Fruit fly (Drosophila melanogaster) whole organism: ENCODE results near the gene srw.

Experiments used
- CG8478 ChIP-seq: fragments of >200 bp; optimal IDR thresholded peaks from 2 replicates; lab custom pipeline; 2018; ENCODE audit warnings: inconsistent platforms
- Dll ChIP-seq: fragments of >200 bp; optimal IDR thresholded peaks from 2 replicates; lab custom pipeline; 2017
- EcR ChIP-seq, 2 experiments: fragments of >200 bp; optimal IDR thresholded peaks; 2 replicates each; lab custom pipeline; 2017; ENCODE audit warnings: missing biosample characterization in 2 of 2, missing genetic modification characterization in 2 of 2, missing genetic modification reagents in 2 of 2
- pan ChIP-seq: fragments of >200 bp; optimal IDR thresholded peaks from 2 replicates; lab custom pipeline; 2017
- psq ChIP-seq: fragments of >200 bp; optimal IDR thresholded peaks from 2 replicates; lab custom pipeline; 2017
- usp ChIP-seq: fragments of >200 bp; optimal IDR thresholded peaks from 2 replicates; lab custom pipeline; 2017; ENCODE audit warnings: missing biosample characterization, missing genetic modification characterization, mixed read lengths

Gene srw

DNA sequence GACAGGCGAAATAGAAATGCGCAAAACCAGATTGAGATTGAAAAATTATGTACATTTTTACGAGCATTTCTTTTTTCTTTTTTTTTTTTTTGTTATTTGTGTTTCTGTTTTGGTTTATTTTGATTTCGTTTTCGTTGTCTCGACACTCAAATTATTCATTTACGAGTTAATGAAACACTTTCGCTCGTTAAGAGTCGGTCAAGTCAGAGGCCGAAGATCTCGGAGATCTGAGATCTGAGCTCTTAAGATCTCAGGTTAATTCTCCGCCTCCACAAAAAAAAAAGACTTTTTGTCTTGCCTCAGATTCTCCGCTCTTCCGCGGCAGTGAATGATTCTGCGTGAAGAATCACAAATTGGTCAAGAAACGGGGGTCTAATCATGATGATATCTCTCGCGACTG lies 17.4 kb downstream of the srw start:
- no peak for TF ChIP-seq pan (lab: Kevin White, UChicago)
- TF ChIP-seq psq (lab: Kevin White, UChicago), result no peak
- no peak for TF ChIP-seq Dll (lab: Kevin White, UChicago)
- no peak for TF ChIP-seq CG8478
- TF ChIP-seq EcR (GFP tag; optimal IDR thresholded peaks at IDR 0.05; lab: Kevin White, UChicago), result no peak

dm6 chr3L:4264963-4265362 lies 18.3 kb downstream of the srw start:
- TF ChIP-seq CG8478 (no peak), psq (lab: Kevin White, UChicago) (no peak), usp (GFP tag; lab: Kevin White, UChicago) (no peak), pan (lab: Kevin White, UChicago) (no peak), Dll (lab: Kevin White, UChicago) (no peak), EcR (GFP tag; optimal IDR thresholded peaks at IDR 0.05; lab: Kevin White, UChicago) (no peak)

DNA sequence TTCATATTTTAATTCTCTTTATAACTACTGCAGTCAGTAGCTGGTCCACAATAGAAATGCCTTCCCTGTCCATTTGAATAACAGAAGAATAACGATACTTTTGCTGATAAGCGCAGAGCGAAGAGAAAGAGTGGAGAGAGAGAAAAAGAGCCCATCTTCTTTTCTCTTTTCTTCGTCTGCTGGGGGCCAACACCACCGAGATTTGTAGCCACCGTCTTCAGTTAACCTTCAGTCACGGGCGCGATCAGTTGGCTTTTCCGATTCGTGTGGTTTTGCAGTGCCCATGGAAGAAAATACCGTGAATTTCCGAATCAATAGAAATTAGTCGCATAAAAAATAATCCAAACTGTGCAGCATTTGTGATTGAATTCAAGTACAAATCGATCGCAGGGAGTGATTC lies 19.8 kb downstream of the srw start, which contains the start of gene CG1273:
Gene CG1273 (plus strand): TSS at position 218 of the 400 bp plus-strand sequence.
- TF ChIP-seq pan (lab: Kevin White, UChicago) (no peak), EcR (GFP tag; optimal IDR thresholded peaks at IDR 0.05; lab: Kevin White, UChicago) (no peak), psq (lab: Kevin White, UChicago) (no peak), Dll (lab: Kevin White, UChicago) (no peak), CG8478 (no peak), usp (GFP tag; lab: Kevin White, UChicago) (no peak)

DNA sequence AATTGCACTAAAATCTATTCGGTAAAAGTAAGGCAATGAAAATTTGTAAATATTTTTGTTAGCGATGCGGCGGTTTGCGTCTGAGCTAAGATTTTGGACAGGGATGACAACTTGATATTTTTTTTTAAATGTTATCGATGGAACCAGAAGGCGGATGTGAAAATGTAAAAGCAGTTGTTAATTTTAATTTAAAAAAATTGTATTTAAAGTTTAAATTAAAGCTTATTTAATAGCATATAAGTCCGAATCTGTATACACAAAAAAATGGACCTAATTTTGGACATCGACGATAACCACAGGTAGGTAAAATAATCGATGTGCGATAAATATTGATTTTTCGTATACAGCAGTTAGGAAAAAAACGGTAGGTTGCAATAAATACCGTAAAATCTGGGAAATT lies 20.9 kb downstream of the srw start, which contains the start of the genes CG11586 and VhaM9.7-a:
Gene CG11586 (minus strand): TSS at position 87 of the 400 bp plus-strand sequence.
Gene VhaM9.7-a (plus strand): TSS at position 322 of the 400 bp plus-strand sequence.
- TF ChIP-seq Dll (lab: Kevin White, UChicago) (no peak), EcR (GFP tag; optimal IDR thresholded peaks at IDR 0.05; lab: Kevin White, UChicago) (no peak), pan (lab: Kevin White, UChicago) (no peak), psq (lab: Kevin White, UChicago) (no peak), usp (GFP tag; lab: Kevin White, UChicago) (no peak), CG8478 (no peak)

DNA sequence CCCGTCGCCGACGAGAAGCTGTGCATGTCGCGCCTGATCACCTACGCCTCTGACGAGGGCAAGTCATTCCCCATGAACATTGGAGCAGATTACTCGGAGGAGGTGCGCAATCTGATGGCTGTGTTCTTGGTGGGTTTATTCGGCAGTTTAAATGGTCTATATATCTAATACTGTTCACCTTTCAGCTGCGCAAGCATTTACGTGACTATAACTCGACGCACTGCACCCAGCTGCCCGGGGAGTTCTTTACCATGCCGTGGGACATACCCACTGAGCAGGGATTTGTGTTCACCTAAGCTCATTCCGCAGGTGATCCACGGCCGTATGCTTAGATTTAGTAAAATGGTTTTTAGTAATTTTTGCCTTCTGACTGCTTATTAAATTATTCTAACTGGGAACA lies 22.1 kb downstream of the srw start:
- no peak for TF ChIP-seq pan (lab: Kevin White, UChicago)

DNA sequence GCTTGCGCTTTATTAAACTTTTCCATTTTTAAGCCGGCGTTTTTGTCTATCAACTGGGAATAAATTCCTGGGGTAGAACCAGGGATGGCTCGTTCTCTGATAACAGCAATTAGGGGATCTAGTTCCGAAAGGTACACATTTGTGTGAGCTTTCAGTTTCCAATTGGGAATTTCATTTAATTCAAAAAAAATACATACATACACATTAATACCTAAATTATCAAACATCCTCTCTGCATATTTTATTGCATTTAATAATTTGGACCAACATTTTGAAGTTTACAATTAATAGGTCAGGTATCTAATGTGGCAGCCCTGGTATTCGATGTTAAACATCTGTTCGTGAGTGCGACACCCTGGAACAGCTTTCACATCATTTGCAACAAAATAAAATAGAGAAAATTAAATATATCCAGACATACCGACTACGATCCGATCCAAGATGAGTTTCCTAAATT lies 24.1 kb downstream of the srw start, which contains the start of the genes CG15011 and CG1309:
Gene CG15011 (minus strand): TSS at position 51 of the 457 bp plus-strand sequence.
Gene CG1309 (plus strand): TSS at position 329 of the 457 bp plus-strand sequence.
- TF ChIP-seq CG8478 (no peak), pan (lab: Kevin White, UChicago) (no peak), usp (GFP tag; lab: Kevin White, UChicago) (no peak), Dll (lab: Kevin White, UChicago) (no peak), EcR (GFP tag; optimal IDR thresholded peaks at IDR 0.05; lab: Kevin White, UChicago) (no peak), psq (lab: Kevin White, UChicago) (no peak)

- TF ChIP-seq Dll (lab: Kevin White, UChicago), result no peak
- no peak for TF ChIP-seq psq (lab: Kevin White, UChicago)
- no peak for TF ChIP-seq EcR (GFP tag; optimal IDR thresholded peaks at IDR 0.05; lab: Kevin White, UChicago)
- no peak for TF ChIP-seq pan (lab: Kevin White, UChicago)
- TF ChIP-seq CG8478, result no peak
- no peak for TF ChIP-seq usp (GFP tag; lab: Kevin White, UChicago)
Measured at dm6 chr3L:4254301-4254834, 28.9 kb downstream of the srw start, which contains the start of the genes ago and CG1265. Gene ago (minus strand): TSS chr3L:4254306. Gene CG1265 (plus strand): TSS chr3L:4254776.

DNA sequence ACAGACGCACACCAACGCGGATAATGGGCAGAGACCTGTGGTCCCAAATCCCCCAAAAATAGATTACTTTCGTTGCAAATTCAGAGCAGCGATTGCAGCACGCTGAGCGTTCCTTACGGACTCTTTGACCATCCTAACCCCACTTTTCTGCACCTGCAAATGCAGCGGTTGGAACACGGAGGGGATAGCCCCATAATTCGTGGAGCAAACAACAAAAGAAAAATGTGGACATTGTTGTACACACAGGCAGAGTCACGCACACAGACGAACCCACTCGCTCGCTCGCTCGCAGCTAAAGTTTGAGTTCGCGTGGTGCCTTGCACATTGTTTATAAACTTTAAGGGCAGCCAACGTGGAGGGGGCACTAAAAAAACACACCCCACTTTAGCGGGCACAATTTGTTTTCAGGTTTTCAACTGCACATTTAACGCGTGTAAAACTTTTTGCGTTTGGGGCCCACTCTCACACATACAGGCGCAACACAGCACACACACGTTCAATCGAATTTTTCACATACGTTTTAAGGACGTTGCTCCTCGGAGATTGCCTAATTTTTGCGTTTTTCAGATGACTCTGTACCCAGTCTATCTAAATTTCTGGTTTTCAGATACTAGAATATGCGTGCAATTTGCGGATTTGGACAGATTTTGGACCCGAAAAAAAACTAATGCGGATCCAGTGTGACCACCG lies 29.5 kb downstream of the srw start:
- TF ChIP-seq usp (GFP tag; lab: Kevin White, UChicago), result no peak
- TF ChIP-seq CG8478, result no peak
- no peak for TF ChIP-seq psq (lab: Kevin White, UChicago)

dm6 chr3L:4252862-4253610 lies 30.2 kb downstream of the srw start:
- TF ChIP-seq psq (lab: Kevin White, UChicago) (no peak), pan (lab: Kevin White, UChicago) (no peak), CG8478 (no peak), EcR (GFP tag; optimal IDR thresholded peaks at IDR 0.05; lab: Kevin White, UChicago) (no peak)

dm6 chr3L:4252121-4252861 lies 31.0 kb downstream of the srw start:
- TF ChIP-seq usp (GFP tag; lab: Kevin White, UChicago) (no peak), psq (lab: Kevin White, UChicago) (no peak), CG8478 (no peak), pan (lab: Kevin White, UChicago) (no peak), Dll (lab: Kevin White, UChicago) (no peak), EcR (GFP tag; optimal IDR thresholded peaks at IDR 0.05; lab: Kevin White, UChicago) (no peak)

DNA sequence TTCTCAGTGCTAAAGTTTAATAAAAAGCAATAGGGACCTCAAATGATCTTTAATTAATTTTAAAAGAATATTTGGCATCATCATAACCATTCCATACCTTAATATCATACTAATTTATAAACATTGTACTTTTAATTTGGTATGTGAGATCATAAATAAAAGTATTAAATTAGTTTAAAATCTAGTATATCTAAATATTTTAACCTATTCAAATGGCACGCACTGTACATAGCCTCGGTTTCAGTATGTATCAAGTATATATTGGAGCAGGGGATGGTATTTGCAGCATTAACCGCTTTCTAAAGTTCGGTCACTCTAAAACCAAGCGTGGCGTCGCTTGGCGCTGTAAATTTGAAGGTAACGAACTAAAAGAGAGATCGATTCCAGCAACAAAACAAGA lies 40.9 kb downstream of the srw start, which contains the start of gene pav:
Gene pav (plus strand): TSS at position 307 of the 400 bp plus-strand sequence.
- no peak for TF ChIP-seq CG8478
- TF ChIP-seq psq (lab: Kevin White, UChicago), result no peak
